Fruit fly (Drosophila melanogaster): Measurements from ENCODE around the gene tnc.

tnc gene

DNA sequence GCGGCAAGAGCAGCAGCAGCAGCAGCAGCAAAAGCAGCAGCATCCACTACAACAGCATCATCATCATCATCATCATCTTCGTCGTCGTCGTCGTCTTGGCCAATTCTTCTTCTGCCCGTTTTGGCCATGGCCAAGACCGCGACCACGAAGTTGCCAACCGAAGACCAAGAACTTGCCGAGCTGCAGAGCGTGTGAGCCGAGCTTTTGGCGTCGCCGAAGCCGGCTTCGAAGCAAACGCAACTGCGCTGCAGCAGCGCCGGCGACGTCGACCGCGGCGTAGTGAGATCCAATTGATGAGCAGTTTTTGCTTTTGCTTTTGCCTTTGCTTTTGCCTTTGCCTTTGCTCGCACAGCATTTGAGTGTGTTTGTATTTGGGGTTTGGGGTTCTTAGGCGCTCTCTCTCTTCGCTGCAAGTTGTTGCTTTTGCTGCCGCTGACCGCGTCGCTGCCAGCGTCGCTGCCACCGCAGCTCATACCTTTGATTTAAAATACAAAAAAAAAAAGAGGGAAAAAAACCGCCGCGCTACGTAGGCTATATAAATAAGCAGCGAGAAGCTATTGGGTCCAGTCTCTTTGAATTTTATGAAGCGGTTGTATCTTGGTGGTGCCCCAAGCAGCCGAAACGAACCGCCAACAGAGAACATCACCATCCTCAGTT, 973 bp downstream of the tnc start:
- no peak for TF ChIP-seq noc (tag; optimal IDR thresholded peaks at IDR 0.05)

DNA sequence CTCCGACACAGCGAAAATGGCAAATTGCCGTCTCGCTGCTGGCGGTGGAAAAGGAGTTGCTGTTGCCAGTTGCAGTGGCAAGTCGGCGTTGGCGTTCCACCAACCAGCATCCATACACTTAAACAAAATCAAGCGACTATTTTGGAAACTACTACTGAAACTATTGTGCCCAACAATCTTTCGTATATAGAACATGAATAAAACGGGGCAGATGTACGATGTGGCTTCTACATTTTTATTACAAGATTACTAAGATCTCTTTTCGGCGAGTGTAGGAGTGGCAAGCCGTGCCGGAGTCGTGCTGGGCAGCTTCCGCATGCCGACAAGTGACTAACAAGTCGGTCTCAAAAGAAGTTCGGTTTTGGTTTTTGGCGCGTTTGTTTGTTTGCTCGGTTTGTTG, 12.3 kb downstream of the tnc start:
- no peak for TF ChIP-seq noc (tag; optimal IDR thresholded peaks at IDR 0.05)

DNA sequence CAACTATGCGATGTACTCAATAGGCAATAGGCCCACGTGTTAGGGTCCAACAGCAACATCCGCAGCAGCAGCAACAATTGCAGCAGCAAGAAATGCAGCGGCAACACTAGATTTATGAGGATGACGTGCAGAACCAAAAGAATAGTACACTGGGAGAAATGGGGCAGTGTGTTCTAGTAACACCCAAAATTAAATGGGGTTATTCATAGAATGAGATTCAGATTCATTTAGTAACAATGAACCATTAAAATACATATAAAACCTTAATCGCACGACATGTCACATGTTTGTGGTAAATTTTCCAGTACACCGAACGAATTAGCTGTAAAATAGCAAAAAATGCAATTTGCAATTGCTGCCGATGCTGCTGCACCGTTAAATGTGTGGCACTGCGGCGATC, 13.1 kb downstream of the tnc start:
- TF ChIP-seq noc (tag; optimal IDR thresholded peaks at IDR 0.05), result no peak

DNA sequence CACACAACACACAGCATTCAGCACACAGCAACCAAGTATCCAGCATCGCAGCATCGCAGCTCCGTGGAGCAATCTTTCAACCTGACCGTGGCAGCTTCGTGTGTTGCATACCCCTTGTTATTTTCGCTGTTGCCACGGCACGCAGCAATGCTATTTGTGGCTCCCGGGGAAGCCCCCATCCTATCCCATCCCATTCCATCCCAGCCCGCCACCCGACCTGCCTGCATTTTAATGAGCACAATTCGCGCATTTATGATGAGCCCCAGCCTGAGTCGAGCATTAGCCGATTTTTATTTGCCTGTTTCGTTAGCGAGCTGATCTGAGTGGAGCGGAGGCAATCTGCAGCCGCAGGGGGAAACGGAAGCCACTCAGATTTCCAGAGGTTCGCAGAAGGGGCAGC, 15.4 kb downstream of the tnc start:
- no peak for TF ChIP-seq noc (tag; optimal IDR thresholded peaks at IDR 0.05)

DNA sequence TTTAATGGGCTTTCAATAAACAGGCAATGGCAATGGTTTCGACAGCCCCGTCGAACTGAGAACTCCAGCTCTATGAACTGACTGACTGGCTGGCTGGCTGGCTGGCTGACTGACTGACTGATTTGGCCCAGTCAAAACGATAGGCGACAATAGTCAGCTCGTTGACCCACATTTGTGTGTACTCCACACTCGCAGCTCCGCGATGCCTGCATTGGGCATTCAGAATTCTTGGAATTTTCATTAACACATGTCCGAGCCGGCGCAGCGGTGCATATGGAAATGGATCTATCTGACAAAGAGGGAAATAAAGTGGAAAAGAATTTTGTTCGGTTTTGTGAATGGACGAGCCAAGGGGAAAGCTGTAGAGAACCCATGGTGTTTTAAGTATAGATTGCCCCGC, 18.1 kb downstream of the tnc start:
- TF ChIP-seq noc (tag; optimal IDR thresholded peaks at IDR 0.05), result no peak

DNA sequence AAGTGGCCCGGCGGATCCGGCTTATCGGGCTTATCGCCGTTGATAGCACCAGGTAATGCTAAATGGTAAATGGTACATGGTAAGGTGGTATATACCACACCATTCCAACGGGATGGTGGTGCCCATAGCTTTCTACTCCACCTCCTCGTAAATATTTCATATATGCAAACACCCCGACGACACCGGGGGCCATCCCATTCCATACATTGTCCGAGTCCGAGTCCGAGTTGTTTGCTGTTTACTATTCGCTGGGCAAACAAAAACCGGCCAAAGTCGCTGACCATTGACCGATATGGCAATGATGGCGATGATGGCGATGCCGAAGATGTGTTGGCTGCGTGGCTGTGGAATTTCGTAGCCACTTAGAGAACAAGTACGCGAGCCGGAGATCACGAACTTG, 19.9 kb downstream of the tnc start:
- TF ChIP-seq noc (tag; optimal IDR thresholded peaks at IDR 0.05), result no peak

DNA sequence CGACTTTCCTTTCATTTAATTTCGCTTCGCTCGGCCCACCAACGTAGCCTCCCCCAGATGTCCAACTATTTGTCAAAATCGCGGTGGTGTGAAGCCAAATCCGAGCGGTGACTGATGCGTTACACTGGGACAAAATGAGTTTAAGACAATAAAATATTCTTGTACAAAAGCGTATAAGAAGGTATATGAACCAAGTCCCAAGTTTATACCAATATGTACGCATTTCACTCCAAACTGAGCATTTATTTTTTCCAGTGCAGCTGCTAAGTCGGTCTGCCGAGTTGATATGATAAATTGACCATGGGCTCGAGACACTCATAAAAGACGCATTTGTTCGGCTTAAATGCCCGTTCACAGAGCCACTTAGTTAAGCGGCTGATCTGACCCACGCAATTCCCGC, 20.6 kb downstream of the tnc start:
- TF ChIP-seq noc (tag; optimal IDR thresholded peaks at IDR 0.05), result no peak

DNA sequence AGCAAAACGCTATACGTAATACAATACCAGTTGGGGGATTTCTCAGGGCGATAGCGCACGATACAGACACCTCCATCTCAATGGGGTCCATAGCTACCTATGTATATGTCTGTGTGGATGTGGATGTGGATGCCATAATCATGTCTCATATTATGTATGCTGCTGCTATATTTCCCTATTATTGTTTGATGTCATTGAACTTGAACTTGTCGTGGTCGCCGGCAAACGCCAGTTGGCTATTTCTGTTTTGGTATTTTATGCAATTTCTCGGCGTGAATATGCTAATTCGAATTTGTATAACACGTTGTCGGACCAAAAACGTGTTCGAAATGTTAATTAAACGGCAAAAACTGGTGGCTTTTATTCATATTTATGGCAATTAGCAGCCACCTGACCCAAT, 21.6 kb downstream of the tnc start:
- TF ChIP-seq noc (tag; optimal IDR thresholded peaks at IDR 0.05), result no peak

DNA sequence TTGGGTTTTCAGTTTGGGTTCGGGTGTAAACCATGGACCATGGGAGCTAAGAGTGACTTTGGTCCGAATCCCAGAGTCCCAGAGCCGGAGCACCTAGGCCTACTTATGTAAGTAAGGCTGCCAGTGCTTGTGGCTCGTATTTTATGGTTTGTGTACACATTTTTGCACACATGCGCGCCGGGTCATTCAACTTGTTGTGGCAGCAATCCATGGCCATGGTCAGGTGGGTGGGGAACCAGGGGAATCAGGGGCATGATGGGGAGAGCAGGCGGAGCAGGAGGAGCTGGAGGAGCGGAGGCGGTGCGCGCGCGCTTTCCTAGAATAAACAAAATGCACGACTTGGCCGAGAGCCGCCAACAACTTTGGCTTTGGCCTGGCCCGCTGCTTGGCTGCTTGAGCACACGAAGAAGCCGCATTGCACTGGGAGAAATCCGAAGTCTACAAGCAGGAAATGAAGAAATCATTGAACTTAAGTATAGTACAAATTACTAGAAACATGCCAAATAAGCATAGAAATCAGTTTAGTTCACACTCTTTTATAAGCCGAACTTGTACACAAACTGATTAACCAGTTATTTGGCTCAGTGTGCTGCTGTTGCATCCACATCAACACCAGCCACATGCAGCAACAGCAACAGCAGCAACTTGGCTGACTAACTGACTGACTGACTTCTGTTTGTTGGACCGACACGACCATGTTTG, 25.7 kb downstream of the tnc start:
- no peak for TF ChIP-seq noc (tag; optimal IDR thresholded peaks at IDR 0.05)

DNA sequence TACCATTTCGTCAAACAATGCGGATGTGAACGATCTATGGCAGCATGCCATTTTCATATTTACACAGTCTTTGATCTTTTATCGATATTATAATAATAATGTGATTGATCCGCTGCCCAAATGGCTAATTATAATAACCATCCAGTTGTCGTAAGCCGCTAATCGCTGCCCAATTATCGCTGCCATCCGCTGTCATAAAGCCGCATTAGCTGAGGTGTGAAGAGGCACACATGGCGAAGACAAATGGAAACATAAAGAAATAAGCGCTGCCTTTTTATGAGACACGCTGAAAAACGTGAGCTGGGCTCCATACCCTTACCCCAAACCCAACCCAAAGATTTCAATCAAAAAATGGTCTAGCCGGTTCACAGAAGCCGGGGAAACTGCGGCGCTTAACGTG, 27.8 kb downstream of the tnc start:
- no peak for TF ChIP-seq noc (tag; optimal IDR thresholded peaks at IDR 0.05)

DNA sequence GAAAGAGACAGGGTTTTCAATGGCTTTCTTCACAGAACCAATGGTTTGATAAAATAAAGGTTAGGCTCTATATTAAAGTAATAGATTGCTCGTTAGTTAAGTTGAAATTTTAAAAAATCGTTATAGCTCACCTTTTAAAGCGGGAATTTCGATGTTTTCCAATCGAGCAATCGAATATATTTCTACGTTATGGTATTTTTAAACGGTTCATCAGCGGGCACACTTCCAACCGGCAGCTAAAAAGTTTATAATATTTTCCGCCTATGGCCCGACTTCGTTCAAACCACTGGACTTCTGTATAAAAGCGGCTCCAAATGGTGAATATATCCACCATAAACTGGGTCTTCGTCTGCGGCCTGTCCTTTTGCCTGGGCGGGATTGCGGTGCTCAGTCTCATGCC, 38.9 kb downstream of the tnc start, which contains the start of gene beta4GalT7:
Gene beta4GalT7 (plus strand): TSS at position 201 of the 400 bp plus-strand sequence.
- no peak for TF ChIP-seq noc (tag; optimal IDR thresholded peaks at IDR 0.05)

DNA sequence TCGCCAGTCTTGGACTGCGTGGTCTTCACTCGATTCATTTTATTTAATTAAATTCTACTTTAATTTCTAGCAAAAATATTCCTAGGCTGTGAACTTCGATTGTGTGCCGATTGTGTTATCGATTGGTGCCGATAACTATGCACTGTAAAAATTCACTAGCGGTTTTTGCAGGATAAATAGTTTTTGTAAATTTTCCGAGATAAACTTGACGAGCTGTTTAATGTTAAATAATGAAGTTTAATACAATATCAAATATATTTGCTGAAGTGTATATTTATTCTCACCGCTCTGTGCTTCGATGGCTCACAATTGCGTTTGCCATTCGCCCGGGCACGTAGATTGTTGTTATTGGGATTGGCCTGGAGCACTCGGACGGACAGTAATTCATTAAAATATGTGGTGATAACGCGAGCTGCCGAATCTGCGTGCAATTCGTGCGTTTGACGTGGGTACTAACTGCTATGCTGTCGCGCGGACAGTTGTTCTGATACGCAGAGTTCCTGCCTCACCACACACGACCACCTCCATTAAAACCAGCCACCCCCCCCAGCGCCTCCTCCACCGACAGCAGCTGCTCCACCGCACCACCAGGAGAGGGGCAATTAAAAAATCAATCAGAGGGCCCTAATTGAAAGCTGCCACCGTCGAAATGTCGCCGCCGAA, 40.8 kb downstream of the tnc start, which contains the start of the genes EMC6 and Hr96:
Gene EMC6 (minus strand): TSS at position 123 of the 663 bp plus-strand sequence.
Gene Hr96 (plus strand): TSS at position 341 of the 663 bp plus-strand sequence.
- TF ChIP-seq noc (tag; optimal IDR thresholded peaks at IDR 0.05), result peak; percentile 91

DNA sequence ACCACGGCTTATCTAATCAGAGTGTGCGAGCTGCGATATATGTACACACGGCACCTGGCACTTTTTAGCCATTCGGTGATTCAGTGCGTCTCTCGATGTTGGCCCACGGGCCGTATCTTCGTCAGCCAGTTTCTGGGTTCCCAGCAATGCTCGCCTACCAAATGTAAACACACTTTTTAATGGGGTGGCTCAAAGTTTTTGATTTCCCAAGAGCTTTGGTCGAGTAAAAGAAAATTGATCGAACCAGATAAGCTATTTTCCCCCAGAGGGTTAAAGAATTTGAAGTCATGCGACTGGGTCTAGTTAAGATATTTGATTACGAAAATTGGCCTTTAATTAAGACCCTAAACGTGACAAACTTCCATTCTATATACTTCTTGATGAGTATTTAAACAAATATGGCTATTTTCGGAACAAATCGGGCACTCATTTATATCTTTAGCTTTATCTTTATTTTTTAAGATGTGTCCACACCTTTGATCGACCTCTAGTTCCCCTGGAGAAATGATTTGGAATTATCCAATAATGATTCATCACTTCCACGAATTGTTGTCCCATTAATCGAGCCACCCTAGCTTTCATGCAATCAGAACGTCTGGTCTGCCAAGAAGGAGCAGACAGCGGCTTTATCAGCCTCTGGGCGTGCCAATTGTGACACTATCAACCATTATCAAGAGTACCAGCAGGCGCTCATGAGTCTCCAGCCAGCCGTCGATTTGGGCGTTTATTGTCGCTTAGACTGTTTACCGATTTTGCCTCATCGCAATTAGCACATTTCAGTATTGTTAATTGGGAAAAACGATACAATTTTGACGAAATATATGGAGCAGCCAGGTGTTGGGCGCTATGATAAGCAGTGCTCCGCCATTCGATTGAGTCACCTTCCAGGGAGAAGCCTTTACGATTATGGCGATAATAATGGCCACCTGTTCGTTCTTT, 43.4 kb downstream of the tnc start:
- TF ChIP-seq noc (tag; optimal IDR thresholded peaks at IDR 0.05), result peak; percentile 92

DNA sequence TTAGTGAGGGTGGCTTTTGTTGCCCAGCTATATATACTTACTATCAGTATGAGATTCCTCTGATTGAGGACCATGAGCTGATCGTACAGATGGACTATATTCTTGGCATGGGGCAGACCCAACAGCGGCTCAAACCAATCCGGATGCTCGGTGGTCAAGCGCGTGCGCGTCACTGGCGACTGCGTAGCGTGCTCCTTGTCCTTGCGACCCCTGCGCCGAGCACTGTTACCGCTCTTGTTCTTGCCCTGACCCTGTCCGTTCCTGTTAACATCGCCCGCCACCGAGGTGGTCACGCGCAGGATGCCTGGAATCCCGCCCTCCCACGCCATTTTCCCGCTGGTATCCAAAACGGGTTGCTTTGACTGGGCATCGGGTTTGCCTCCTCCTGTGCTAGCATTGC, 48.5 kb downstream of the tnc start:
- TF ChIP-seq noc (tag; optimal IDR thresholded peaks at IDR 0.05), result no peak

DNA sequence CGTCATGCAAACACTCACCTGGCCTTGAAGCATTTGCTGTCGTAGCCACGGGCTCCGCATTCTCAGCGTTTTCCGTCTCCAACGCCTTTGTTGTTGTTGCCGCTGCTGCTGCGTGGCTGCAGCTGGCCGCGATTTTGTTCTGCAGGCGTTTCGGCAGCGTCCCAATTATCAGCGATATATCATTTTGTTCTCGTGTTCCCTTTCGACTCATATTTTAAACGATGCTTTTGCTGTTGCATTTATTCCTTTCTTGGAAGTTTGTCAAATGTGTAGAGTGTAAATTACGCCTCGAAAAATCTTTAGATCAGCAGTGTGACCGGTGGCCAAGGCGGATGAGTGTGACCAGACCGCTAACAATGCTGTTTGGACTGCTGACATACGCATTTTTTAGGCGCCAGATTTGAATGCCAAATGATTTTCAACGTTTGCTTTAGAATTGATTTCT, 49.0 kb downstream of the tnc start, which contains the start of gene Smg6:
Gene Smg6 (minus strand): TSS at position 324 of the 445 bp plus-strand sequence.
- TF ChIP-seq noc (tag; optimal IDR thresholded peaks at IDR 0.05), result no peak

DNA sequence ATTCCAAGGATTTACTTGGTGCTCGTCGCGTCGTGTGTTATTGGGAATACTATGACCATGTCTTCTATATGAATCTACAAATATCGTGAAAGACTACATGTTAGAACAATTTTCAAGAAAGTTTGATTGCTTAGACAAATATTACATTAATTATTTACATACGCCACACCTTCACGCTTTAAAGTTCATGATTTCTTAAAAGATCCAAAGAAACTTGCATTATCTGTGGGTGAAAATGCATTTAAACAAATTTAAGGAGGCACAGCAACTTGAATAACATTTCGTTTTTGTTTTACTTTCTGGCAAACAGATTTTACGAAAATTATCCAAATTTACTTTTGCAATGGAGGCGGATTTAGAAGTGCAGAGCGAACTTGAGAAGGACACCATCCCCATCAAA, 52.5 kb downstream of the tnc start, which contains the start of gene CG31115:
Gene CG31115 (plus strand): TSS at position 301 of the 400 bp plus-strand sequence.
- no peak for TF ChIP-seq noc (tag; optimal IDR thresholded peaks at IDR 0.05)
